Worm (Caenorhabditis elegans) whole organism, L2 larva: ENCODE results near the gene fbxa-25.

Source experiments
- R02D3.7 ChIP-seq: fragments of 150-350 bp; optimal IDR thresholded peaks from 2 replicates; lab custom pipeline; 2014; ENCODE audit warnings: missing biosample characterization, missing genetic modification characterization
- ZK546.5 ChIP-seq: sonication (generic microtip); optimal IDR thresholded peaks from 2 replicates; lab custom pipeline; 2017; ENCODE audit warnings: missing biosample characterization, missing genetic modification characterization
- ceh-82 ChIP-seq: fragments of 150-350 bp; optimal IDR thresholded peaks from 2 replicates; lab custom pipeline; 2014; ENCODE audit warnings: missing biosample characterization, missing genetic modification characterization
- lsy-2 ChIP-seq, 2 experiments: fragments of 150-350 bp in 1 of 2; sonication (generic microtip) in 1 of 2; optimal IDR thresholded peaks; 2 replicates each; lab custom pipeline; 2014 to 2017; ENCODE audit warnings: missing biosample characterization in 2 of 2, missing genetic modification characterization in 2 of 2
- mdl-1 ChIP-seq, 2 experiments: fragments of 150-350 bp in 1 of 2; sonication (generic microtip) in 1 of 2; optimal IDR thresholded peaks; 2 replicates each; lab custom pipeline; 2017; ENCODE audit warnings: missing biosample characterization in 2 of 2, missing genetic modification characterization in 2 of 2
- nhr-10 ChIP-seq: sonication (generic microtip); optimal IDR thresholded peaks from 2 replicates; lab custom pipeline; 2017; ENCODE audit warnings: missing biosample characterization, missing genetic modification characterization
- nhr-11 ChIP-seq: fragments of 150-350 bp; optimal IDR thresholded peaks from 2 replicates; lab custom pipeline; 2014; ENCODE audit warnings: missing biosample characterization, missing genetic modification characterization
- peb-1 ChIP-seq: fragments of 150-350 bp; optimal IDR thresholded peaks from 2 replicates; lab custom pipeline; 2014; ENCODE audit warnings: missing biosample characterization, missing genetic modification characterization
- unc-39 ChIP-seq: fragments of 150-350 bp; optimal IDR thresholded peaks from 2 replicates; lab custom pipeline; 2014; ENCODE audit warnings: missing biosample characterization, missing genetic modification characterization
- unc-62 ChIP-seq: fragments of 150-350 bp; optimal IDR thresholded peaks from 2 replicates; lab custom pipeline; 2014; ENCODE audit warnings: missing biosample characterization, missing genetic modification reagents, missing genetic modification characterization
- ztf-11 ChIP-seq: sonication (generic microtip); optimal IDR thresholded peaks from 2 replicates; lab custom pipeline; 2017; ENCODE audit warnings: missing biosample characterization, missing genetic modification characterization

ce11 chrIII:1380535-1381274, 31.5 kb upstream of the fbxa-25 start, which contains the start of the genes pals-21 and Y82E9BR.6:
- TF ChIP-seq R02D3.7 (tag; lab: Kevin White, UChicago) = no peak
- no peak for TF ChIP-seq mdl-1 (tag; optimal IDR thresholded peaks at IDR 0.05; lab: Kevin White, UChicago)
- TF ChIP-seq peb-1 (tag; lab: Kevin White, UChicago) = no peak
- no peak for TF ChIP-seq unc-39 (tag; lab: Kevin White, UChicago)
- TF ChIP-seq ceh-82 (tag; lab: Kevin White, UChicago) = no peak
- TF ChIP-seq nhr-11 (tag; lab: Kevin White, UChicago) = no peak
- TF ChIP-seq ZK546.5 (tag; lab: Kevin White, UChicago) = no peak
- TF ChIP-seq lsy-2 (tag; optimal IDR thresholded peaks at IDR 0.05; lab: Kevin White, UChicago) = no peak
- TF ChIP-seq nhr-10 = no peak
- TF ChIP-seq unc-62 (GFP tag; lab: Kevin White, UChicago) = no peak
- TF ChIP-seq ztf-11 (tag; lab: Kevin White, UChicago) = no peak
